Fruit fly (Drosophila melanogaster) whole organism, pupa: ENCODE data around the gene CG32137.
A peak's percentile ranks its signal among the peaks of the same experiment; 100 is the strongest.

Experiments
- CG12605 ChIP-seq: fragments of 200-800 bp; sonication (Bioruptor generic); IDR thresholded peaks from 2 replicates; pipeline ENCODE4 v1.3.6; 2022; ENCODE audit warnings: missing biosample characterization, missing genetic modification characterization
- CG13204 ChIP-seq: fragments of 200-800 bp; sonication (Bioruptor generic); optimal IDR thresholded peaks from 2 replicates; lab custom pipeline; 2018; ENCODE audit warnings: missing biosample characterization, mild to moderate bottlenecking, missing genetic modification characterization, moderate library complexity
- Pif1B ChIP-seq: fragments of 200-800 bp; sonication (Bioruptor generic); optimal IDR thresholded peaks from 3 replicates; lab custom pipeline; 2016; ENCODE audit warnings: missing biosample characterization, missing genetic modification characterization

DNA sequence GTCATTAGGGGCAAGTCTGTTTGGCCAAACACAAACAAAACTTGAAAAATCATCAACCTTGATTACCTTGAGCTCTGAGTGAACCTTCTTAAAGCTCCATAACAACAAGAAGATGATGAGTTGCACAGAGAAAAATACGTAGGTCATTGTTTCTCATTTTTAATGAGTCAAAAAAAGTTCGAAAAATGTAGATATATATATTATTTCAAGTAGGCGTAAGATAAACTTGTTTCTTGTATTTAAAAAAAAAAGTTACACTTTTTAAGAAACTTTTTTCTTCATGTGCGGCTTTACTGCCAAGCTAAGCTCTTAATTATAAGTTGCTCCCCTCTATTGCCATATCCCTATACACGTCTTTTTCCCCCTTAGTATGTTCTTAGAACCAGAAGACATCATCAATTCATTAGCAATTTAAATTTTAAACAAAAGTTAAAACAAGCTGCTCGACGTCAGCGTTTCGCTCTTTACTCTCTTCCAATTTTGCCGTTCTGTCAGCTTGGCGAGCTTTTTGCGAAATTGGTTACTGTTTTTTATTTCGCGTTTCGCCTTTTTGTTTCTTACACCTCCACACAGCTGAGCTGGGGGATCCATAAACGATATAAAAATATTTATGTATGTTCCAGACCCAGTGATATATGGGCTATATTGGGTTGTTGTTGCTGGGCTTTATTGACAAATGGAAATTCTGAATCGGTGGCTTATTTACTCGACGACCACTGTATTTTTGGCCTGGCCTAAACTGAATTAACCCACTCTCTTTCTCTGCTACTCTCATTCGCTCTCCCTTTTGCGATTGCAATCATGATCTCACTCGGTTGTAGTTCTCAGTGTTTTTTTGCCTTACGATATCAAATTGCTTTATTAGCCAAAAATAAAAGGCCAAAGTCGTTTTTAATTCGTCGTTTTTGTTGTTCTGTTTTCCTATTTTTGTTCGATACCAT is 15.4 kb upstream of the CG32137 start:
- TF ChIP-seq CG13204: no peak
- peak; percentile 52 for TF ChIP-seq CG12605 (GFP tag; lab: Robert Waterston, UW)
- peak; percentile 22 for TF ChIP-seq Pif1B (GFP tag; lab: Kevin White, UChicago)
